Fruit fly (Drosophila melanogaster): ENCODE results near the gene gcm.

Gene gcm

DNA sequence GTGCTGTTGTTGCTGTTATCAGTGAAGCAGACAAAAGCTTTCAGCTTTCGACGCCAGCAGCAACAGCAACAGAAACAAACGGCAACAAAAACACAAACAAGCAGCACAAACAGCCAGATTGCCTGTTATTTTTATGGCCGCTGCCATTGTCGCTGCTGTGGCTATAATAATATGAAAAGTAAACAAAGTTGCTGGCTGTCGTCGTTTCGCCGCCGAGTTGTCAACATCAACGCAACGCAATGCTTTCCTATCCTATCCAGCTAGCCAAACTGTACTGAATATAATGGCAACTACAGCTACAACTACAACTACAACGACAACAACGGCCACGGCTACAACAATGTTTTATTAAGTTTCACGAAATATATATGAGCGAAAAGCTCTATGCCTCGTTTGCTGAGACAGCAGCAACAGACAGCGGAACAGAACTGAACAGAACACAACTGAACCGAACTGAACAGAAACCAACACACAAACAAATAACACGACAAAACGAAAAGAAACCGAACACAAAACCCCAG lies 10.8 kb downstream of the gcm start:
- no peak for TF ChIP-seq psq (optimal IDR thresholded peaks at IDR 0.05)
- TF ChIP-seq insv (optimal IDR thresholded peaks at IDR 0.05), result no peak
- no peak for TF ChIP-seq Myc (optimal IDR thresholded peaks at IDR 0.05)
- no peak for TF ChIP-seq h (optimal IDR thresholded peaks at IDR 0.05)
- TF ChIP-seq ttk (optimal IDR thresholded peaks at IDR 0.05), result no peak
- TF ChIP-seq Sin3A (optimal IDR thresholded peaks at IDR 0.05), result no peak

DNA sequence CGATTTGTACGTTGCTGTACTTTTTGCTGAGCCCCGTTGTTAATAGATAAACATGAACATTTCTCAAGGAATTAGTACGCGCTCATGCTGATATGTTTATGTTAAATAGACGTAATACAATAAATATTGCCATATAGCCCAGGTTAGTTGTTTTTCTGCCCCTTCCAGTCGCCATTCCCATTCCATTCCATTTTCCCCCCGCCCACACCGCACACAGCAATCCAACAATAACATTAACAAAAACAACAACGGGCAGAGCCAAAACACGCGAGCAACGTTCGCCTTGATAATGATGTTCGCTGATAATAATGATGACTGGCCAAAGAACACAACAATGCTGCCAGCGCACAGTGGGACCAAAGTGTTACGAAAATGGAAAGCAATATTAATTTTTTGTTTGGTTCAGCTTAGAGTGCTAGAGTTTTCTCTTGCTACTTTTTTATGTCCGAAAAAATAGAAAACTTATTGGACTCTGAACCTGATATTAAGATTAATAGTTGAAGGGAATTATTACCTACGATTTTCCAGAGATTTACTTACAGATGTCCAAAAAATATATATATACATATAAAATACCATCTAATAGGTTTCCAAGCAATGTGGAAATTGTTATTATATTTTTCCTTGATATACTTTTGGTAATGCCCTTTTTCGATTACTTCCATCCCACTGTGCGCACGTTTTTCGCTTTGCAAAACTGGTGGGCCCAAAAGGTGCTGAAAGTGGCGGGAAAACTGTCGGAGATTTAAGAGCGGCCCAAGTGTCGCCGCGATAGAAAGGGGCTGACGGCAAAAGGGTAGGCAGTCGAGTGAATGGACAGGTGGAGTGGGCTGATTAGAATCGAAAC lies 11.7 kb downstream of the gcm start:
- TF ChIP-seq psq (optimal IDR thresholded peaks at IDR 0.05), result no peak
- TF ChIP-seq ttk (optimal IDR thresholded peaks at IDR 0.05), result no peak

DNA sequence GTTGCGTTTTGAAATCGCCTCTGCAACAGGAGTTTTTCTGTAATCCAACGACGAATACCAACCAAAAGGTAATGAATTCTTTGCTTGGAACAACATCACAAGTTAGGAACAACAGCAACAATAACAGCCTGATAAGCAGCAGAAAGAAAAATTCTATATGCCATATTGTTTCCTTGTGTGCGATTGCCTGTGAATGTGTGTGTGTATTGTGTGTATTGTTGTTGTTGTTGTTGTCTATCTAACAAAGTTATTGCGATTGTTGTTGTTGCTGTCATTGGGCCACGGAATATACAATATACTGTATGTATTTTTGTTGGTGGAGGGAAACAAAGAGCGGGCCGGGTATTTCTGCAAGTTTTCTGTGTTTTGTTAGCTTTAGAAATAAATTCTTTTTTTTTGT lies 12.4 kb downstream of the gcm start:
- TF ChIP-seq psq (optimal IDR thresholded peaks at IDR 0.05) (no peak), Sin3A (optimal IDR thresholded peaks at IDR 0.05) (no peak), Myc (optimal IDR thresholded peaks at IDR 0.05) (no peak), ttk (optimal IDR thresholded peaks at IDR 0.05) (no peak), insv (optimal IDR thresholded peaks at IDR 0.05) (no peak), h (optimal IDR thresholded peaks at IDR 0.05) (no peak)

DNA sequence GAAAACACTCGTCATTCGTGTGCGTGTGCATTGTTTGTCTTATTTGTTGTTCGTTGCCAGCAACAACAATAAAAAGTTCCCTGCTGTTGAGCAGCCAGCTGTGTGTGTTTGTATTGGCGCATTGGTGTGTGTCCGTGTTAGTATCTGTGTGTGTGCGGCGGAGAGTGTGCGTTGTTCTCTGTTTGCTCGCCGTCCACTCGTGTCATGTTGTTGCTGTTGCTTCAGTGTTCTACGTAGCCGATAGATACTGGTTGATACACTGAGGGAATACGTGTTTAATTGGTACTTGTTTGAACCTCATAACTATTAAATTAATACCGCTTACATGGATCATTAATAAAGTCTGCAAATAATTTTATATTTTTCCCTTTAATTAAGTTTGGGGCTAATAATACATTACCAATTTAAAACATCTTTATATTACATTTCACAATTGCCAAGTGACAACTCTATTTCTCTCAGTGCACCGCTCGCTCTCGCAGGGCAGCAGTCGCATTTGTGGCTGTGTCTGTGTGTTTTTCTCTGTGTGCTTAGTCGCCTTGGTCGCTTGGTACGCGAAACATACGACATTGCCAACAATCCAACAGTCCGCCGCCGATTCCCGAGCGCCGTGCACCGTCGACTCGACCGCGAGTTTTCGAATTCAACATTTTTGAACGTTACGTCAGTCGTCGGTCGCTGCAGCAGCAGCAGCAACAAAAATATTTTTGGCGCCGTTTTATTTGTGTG lies 13.0 kb downstream of the gcm start, which contains the start of gene brwl:
Gene brwl (plus strand): TSS at position 531 of the 729 bp plus-strand sequence.
- TF ChIP-seq Myc (optimal IDR thresholded peaks at IDR 0.05) (no peak), ttk (optimal IDR thresholded peaks at IDR 0.05) (no peak), psq (optimal IDR thresholded peaks at IDR 0.05) (no peak), h (optimal IDR thresholded peaks at IDR 0.05) (no peak), insv (optimal IDR thresholded peaks at IDR 0.05) (no peak), Sin3A (optimal IDR thresholded peaks at IDR 0.05) (no peak)

DNA sequence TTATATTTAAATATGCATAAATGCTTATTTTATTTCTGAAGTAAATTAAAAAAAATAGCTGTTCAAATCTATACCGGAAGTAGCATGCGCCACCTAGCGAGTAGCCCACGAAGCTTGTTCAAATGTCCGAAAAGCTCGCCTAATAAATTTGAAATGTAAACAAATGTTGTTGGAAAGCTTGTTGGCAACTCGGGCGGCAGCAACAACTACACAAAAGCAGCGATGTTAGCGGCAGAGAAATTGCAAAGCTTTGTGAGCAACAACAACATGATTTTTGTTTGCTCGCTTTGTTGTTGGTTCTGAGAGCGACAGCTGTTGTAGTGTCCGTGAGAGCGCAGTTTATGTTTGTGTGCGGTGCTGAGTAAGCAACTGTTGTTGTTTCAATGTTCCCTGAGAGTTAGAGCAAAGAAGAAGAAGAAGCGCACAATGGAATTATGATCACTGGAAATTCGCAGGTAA lies 14.1 kb downstream of the gcm start:
- no peak for TF ChIP-seq psq (optimal IDR thresholded peaks at IDR 0.05)
- no peak for TF ChIP-seq Myc (optimal IDR thresholded peaks at IDR 0.05)
- no peak for TF ChIP-seq Sin3A (optimal IDR thresholded peaks at IDR 0.05)
- no peak for TF ChIP-seq h (optimal IDR thresholded peaks at IDR 0.05)
- no peak for TF ChIP-seq ttk (optimal IDR thresholded peaks at IDR 0.05)
- no peak for TF ChIP-seq insv (optimal IDR thresholded peaks at IDR 0.05)

DNA sequence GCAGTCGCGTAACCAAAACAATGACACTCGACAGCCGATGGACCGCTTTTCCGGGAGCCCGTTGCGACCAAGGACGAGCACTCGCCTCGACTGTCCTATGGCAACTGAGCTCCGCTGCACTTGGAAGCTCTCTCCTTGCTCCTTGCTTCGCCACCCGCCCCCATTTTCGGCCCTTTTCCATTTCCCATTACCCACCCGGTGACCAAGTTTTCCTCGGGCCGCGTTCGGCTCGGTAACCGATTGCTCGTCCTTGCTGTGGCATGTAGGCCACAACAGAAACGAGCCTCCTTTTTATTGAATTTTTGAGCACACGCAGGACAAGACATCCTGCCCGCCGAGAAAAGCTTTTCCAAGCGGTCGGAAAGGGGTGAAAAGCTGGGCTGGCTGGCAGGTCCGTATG lies 14.9 kb downstream of the gcm start, which contains the start of gene jp:
Gene jp (minus strand): TSS at position 95 of the 400 bp plus-strand sequence.
- no peak for TF ChIP-seq Sin3A (optimal IDR thresholded peaks at IDR 0.05)
- TF ChIP-seq psq (optimal IDR thresholded peaks at IDR 0.05), result no peak
- TF ChIP-seq Myc (optimal IDR thresholded peaks at IDR 0.05), result no peak

DNA sequence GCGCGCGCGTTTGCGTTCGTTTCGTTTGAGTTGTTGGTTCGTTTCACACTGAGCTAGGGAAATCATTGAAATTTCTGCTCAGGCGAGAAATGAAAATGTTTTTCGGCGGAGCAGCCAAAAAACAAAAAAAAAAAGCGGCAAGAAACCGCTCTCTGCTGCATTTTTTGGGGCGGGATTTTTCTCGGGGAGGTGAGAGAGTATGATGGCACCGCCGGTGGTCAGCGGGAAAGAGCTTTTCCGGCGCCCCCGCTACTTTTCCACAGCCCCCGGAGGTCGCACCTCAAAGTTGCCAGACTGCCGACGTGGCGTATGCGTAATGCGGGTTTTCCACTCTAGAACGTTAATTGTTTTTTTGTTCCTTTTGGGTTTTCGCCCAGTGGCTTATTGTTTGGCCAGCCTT lies 16.2 kb downstream of the gcm start, which contains the start of gene CG46468:
Gene CG46468 (minus strand): TSS at position 52 of the 400 bp plus-strand sequence.
- TF ChIP-seq Myc (optimal IDR thresholded peaks at IDR 0.05) (no peak), h (optimal IDR thresholded peaks at IDR 0.05) (no peak), ttk (optimal IDR thresholded peaks at IDR 0.05) (no peak), Sin3A (optimal IDR thresholded peaks at IDR 0.05) (no peak), insv (optimal IDR thresholded peaks at IDR 0.05) (no peak), psq (optimal IDR thresholded peaks at IDR 0.05) (no peak)

DNA sequence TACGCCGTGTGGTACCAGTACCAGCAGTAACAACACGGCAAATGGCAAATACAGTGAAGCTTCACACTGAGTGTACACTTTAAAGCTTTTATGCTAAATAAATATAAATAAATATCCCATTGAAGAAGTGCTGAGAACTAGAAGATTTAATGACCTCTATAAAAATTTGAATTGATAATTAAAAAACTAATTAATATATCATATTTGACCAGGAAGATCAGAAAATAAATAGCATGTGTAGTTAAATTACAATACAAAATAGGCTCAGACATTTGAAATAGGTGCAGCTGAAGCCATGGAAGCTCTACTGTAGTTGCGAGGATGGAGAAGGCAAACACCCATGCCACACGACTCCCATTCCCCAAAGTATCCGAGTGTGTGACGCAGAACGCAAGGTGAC lies 17.0 kb downstream of the gcm start:
- no peak for TF ChIP-seq psq (optimal IDR thresholded peaks at IDR 0.05)
- no peak for TF ChIP-seq Myc (optimal IDR thresholded peaks at IDR 0.05)
- no peak for TF ChIP-seq h (optimal IDR thresholded peaks at IDR 0.05)
- no peak for TF ChIP-seq ttk (optimal IDR thresholded peaks at IDR 0.05)
- no peak for TF ChIP-seq insv (optimal IDR thresholded peaks at IDR 0.05)
- no peak for TF ChIP-seq Sin3A (optimal IDR thresholded peaks at IDR 0.05)

DNA sequence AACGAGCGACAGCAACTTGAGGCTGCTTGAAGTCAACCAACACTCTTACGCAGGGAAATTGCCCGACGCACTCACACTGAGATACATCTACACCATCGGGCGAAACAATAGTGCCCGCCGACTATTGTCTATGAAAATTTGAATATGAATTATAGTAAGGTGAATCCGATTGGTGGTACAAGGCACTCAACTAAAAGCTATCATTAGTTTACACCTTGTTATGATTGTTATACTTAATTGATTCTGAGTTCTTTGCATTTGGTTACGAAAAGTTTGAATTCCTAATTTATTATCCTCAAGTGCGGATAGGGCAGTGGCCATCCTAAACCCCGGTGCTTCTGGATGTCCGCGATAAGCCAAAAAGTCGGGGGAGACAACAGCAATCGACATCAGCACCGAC lies 18.8 kb downstream of the gcm start:
- TF ChIP-seq h (optimal IDR thresholded peaks at IDR 0.05) (no peak), psq (optimal IDR thresholded peaks at IDR 0.05) (no peak), Sin3A (optimal IDR thresholded peaks at IDR 0.05) (no peak)

DNA sequence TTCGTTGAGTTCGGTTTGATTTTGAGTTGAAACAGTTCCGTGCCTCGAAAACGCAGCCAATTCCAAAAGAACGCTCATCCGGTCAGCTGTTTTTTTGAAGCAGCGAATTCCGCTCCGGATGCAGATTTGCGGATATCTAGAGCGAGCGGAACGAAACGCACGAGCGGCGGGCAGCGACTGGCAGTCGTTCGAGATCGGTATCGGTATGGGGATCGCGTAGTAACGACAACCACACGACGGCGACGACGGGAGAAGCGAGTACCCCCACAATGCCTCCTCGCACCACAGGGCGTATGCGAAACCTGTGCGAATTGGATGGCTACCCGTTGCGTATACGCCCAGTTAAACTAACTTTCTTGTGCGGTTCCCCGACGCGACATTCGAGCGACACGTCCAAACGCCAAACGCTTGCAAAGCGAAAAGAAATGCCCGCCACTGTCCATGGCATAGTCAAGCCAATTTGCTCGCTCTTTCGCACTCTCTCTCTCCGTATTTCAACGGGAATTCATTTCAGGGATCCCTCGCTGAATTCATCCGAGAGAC lies 21.4 kb downstream of the gcm start:
- TF ChIP-seq ttk (optimal IDR thresholded peaks at IDR 0.05) (no peak), insv (optimal IDR thresholded peaks at IDR 0.05) (no peak), Myc (optimal IDR thresholded peaks at IDR 0.05) (no peak)

DNA sequence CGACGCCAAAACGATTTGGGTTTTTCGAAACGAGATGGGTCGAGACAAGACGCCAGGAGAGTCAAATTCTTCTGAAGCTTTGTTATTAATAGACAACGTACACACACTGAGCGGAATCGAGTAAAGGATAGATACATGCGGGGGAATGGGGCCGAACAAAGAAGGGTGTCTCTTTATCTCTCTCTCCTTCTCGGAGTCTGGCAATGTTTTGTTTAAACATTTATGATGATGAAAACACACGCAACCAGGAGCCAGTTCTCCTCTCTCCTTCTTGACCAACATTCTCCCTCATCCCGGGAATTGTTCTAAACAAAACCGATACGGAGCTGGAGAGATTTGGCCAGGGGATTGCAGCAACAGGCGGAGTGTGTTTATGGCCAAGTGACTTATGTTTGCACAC lies 23.7 kb downstream of the gcm start:
- no peak for TF ChIP-seq Myc (optimal IDR thresholded peaks at IDR 0.05)
- no peak for TF ChIP-seq psq (optimal IDR thresholded peaks at IDR 0.05)
- TF ChIP-seq insv (optimal IDR thresholded peaks at IDR 0.05), result no peak
- no peak for TF ChIP-seq ttk (optimal IDR thresholded peaks at IDR 0.05)
- no peak for TF ChIP-seq h (optimal IDR thresholded peaks at IDR 0.05)
- no peak for TF ChIP-seq Sin3A (optimal IDR thresholded peaks at IDR 0.05)

DNA sequence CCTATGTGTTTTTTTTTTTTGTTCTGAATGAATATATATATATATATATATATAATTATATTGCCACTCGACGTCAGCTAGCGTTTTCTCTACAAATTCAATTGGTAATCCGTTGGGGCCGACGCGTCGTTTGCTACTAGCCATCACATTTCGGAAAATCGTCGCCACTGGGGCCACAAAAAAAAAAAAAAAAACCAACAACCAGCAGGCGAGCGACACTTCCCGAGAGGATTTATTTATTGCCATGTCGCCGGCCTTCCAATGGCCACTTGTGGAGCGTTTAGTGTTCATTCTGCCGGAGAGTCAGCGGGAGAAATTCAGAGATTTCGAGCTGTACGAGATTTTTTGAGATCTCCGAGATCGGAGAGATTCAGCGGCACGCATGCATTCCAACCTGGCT lies 30.7 kb downstream of the gcm start:
- TF ChIP-seq insv (optimal IDR thresholded peaks at IDR 0.05) (no peak), Sin3A (optimal IDR thresholded peaks at IDR 0.05) (no peak), h (optimal IDR thresholded peaks at IDR 0.05) (no peak), ttk (optimal IDR thresholded peaks at IDR 0.05) (no peak), Myc (optimal IDR thresholded peaks at IDR 0.05) (no peak), psq (optimal IDR thresholded peaks at IDR 0.05) (no peak)

Measured in Kc167 (cell line).